Fruit fly (Drosophila melanogaster) whole organism, embryonic: ENCODE data around the gene CrebB.

Source experiments
- ATbp ChIP-seq: fragments of 200-800 bp; sonication (Bioruptor generic); optimal IDR thresholded peaks from 2 replicates; lab custom pipeline; 2017; ENCODE audit warnings: missing biosample characterization, mild to moderate bottlenecking, missing genetic modification characterization, missing genetic modification reagents
- Awh ChIP-seq: fragments of 200-800 bp; sonication (Bioruptor generic); IDR thresholded peaks from 2 replicates; pipeline ENCODE4, ENCODE4 v1.3.6; 2022; ENCODE audit warnings: missing biosample characterization, missing genetic modification characterization
- C15 ChIP-seq: fragments of 200-800 bp; sonication (Bioruptor generic); IDR thresholded peaks from 3 replicates; pipeline ENCODE4 v1.3.6; 2022; ENCODE audit warnings: missing biosample characterization, missing genetic modification characterization
- CG11085 ChIP-seq: fragments of 200-800 bp; sonication (Bioruptor generic); IDR thresholded peaks from 2 replicates; pipeline ENCODE4 v1.3.6; 2022; ENCODE audit warnings: missing biosample characterization, missing genetic modification characterization
- CG12299 ChIP-seq: fragments of 200-800 bp; sonication (Bioruptor generic); optimal IDR thresholded peaks from 2 replicates; lab custom pipeline; 2018; ENCODE audit warnings: missing biosample characterization, mild to moderate bottlenecking, missing genetic modification characterization
- CG12659 ChIP-seq: fragments of 200-800 bp; sonication (Bioruptor generic); optimal IDR thresholded peaks from 3 replicates; lab custom pipeline; 2017; ENCODE audit warnings: mild to moderate bottlenecking, missing biosample characterization, missing genetic modification reagents, missing genetic modification characterization
- CG15073 ChIP-seq: fragments of 200-800 bp; sonication (Bioruptor generic); optimal IDR thresholded peaks from 2 replicates; lab custom pipeline; 2016; ENCODE audit warnings: missing biosample characterization, missing genetic modification characterization
- CG16815 ChIP-seq: fragments of 200-800 bp; sonication (Bioruptor generic); optimal IDR thresholded peaks from 3 replicates; lab custom pipeline; 2017; ENCODE audit warnings: missing biosample characterization, mild to moderate bottlenecking, missing genetic modification characterization
- CG17912 ChIP-seq: fragments of 200-800 bp; sonication (Bioruptor generic); optimal IDR thresholded peaks from 2 replicates; lab custom pipeline; 2018; ENCODE audit warnings: missing biosample characterization, mild to moderate bottlenecking, missing genetic modification characterization
- CG2120 ChIP-seq: fragments of 200-800 bp; sonication (Bioruptor generic); optimal IDR thresholded peaks from 3 replicates; lab custom pipeline; 2016; ENCODE audit warnings: missing biosample characterization, missing genetic modification characterization
- CG31224 ChIP-seq: fragments of 200-800 bp; sonication (Bioruptor generic); IDR thresholded peaks from 2 replicates; pipeline ENCODE4 v1.3.6; 2022; ENCODE audit warnings: missing biosample characterization, missing genetic modification characterization
- CG32767 ChIP-seq: fragments of 200-800 bp; sonication (Bioruptor generic); IDR thresholded peaks from 2 replicates; pipeline ENCODE4 v1.3.6; 2022; ENCODE audit warnings: missing biosample characterization, missing genetic modification characterization
- CG3995 ChIP-seq: fragments of 200-800 bp; sonication (Bioruptor generic); optimal IDR thresholded peaks from 3 replicates; lab custom pipeline; 2016; ENCODE audit warnings: missing biosample characterization, missing genetic modification characterization
- CG6272 ChIP-seq: fragments of 200-800 bp; sonication (Bioruptor generic); IDR thresholded peaks from 2 replicates; pipeline ENCODE4 v1.3.6; 2022; ENCODE audit warnings: missing biosample characterization, missing genetic modification characterization
- CG7556 ChIP-seq: fragments of 200-800 bp; sonication (Bioruptor generic); optimal IDR thresholded peaks from 2 replicates; lab custom pipeline; 2017; ENCODE audit warnings: missing biosample characterization, mild to moderate bottlenecking, missing genetic modification characterization
- CG9727 ChIP-seq: fragments of 200-800 bp; sonication (Bioruptor generic); optimal IDR thresholded peaks from 3 replicates; lab custom pipeline; 2017; ENCODE audit warnings: missing biosample characterization, mild to moderate bottlenecking, missing genetic modification characterization
- D19B ChIP-seq: fragments of 200-800 bp; sonication (Bioruptor generic); optimal IDR thresholded peaks from 2 replicates; lab custom pipeline; 2017; ENCODE audit warnings: missing biosample characterization, mild to moderate bottlenecking, missing genetic modification characterization
- Dref ChIP-seq: fragments of 200-800 bp; sonication (Bioruptor generic); IDR thresholded peaks from 2 replicates; pipeline ENCODE4 v1.3.6; 2022; ENCODE audit warnings: missing biosample characterization, missing genetic modification characterization
- E2f1 ChIP-seq: fragments of 200-800 bp; sonication (Bioruptor generic); IDR thresholded peaks from 2 replicates; pipeline ENCODE4 v1.3.6; 2022; ENCODE audit warnings: missing biosample characterization, missing genetic modification characterization
- E2f2 ChIP-seq: fragments of 200-800 bp; sonication (Bioruptor generic); IDR thresholded peaks from 2 replicates; pipeline ENCODE4 v1.3.6; 2022; ENCODE audit warnings: missing biosample characterization, missing genetic modification characterization
- HLH4C ChIP-seq: fragments of 200-800 bp; sonication (Bioruptor generic); IDR thresholded peaks from 3 replicates; pipeline ENCODE4 v1.3.6; 2022; ENCODE audit warnings: missing biosample characterization, missing genetic modification characterization; ENCODE audit not compliant: partially characterized antibody
- Hmr ChIP-seq: fragments of 200-800 bp; sonication (Bioruptor generic); optimal IDR thresholded peaks from 3 replicates; lab custom pipeline; 2017; ENCODE audit warnings: mild to moderate bottlenecking, missing biosample characterization, missing genetic modification reagents, missing genetic modification characterization
- Hsf ChIP-seq: fragments of 200-800 bp; sonication (Bioruptor generic); optimal IDR thresholded peaks from 3 replicates; lab custom pipeline; 2016; ENCODE audit warnings: missing biosample characterization, missing genetic modification characterization
- Lpt ChIP-seq: fragments of >200 bp; optimal IDR thresholded peaks from 2 replicates; lab custom pipeline; 2018; ENCODE audit warnings: missing biosample characterization, missing genetic modification characterization
- Mrtf ChIP-seq: fragments of 200-800 bp; sonication (Bioruptor generic); IDR thresholded peaks from 3 replicates; pipeline ENCODE4 v1.3.6; 2022; ENCODE audit warnings: missing biosample characterization, missing genetic modification characterization
- Sox102F ChIP-seq: fragments of 200-800 bp; sonication (Bioruptor generic); optimal IDR thresholded peaks from 2 replicates; lab custom pipeline; 2018; ENCODE audit warnings: missing biosample characterization, mild to moderate bottlenecking, missing genetic modification characterization, moderate library complexity
- TFAM ChIP-seq: fragments of 200-800 bp; sonication (Bioruptor generic); optimal IDR thresholded peaks from 2 replicates; lab custom pipeline; 2017; ENCODE audit warnings: missing biosample characterization, missing genetic modification characterization, inconsistent platforms
- Trl ChIP-seq, 3 experiments: fragments of >200 bp in 2 of 3; fragments of 200-800 bp in 1 of 3; sonication (Bioruptor generic) in 1 of 3; optimal IDR thresholded peaks; 2 replicates in 1 of 3; 3 replicates in 2 of 3; lab custom pipeline; 2016 to 2017; ENCODE audit warnings: missing biosample characterization in 1 of 3, missing genetic modification characterization in 1 of 3
- Xrp1 ChIP-seq: fragments of 200-800 bp; sonication (Bioruptor generic); IDR thresholded peaks from 2 replicates; pipeline ENCODE4 v1.3.6; 2022; ENCODE audit warnings: missing biosample characterization, missing genetic modification characterization
- abd-A ChIP-seq: fragments of 200-800 bp; sonication (Bioruptor generic); optimal IDR thresholded peaks from 3 replicates; lab custom pipeline; 2019; ENCODE audit warnings: missing biosample characterization, mild to moderate bottlenecking, missing genetic modification characterization, moderate library complexity
- cg ChIP-seq: fragments of 200-800 bp; sonication (Bioruptor generic); optimal IDR thresholded peaks from 3 replicates; lab custom pipeline; 2019; ENCODE audit warnings: missing biosample characterization, mild to moderate bottlenecking, missing genetic modification characterization, moderate library complexity
- ci ChIP-seq: fragments of 200-800 bp; sonication (Bioruptor generic); IDR thresholded peaks from 3 replicates; pipeline ENCODE4 v1.3.6; 2022; ENCODE audit warnings: missing biosample characterization, missing genetic modification characterization
- crol ChIP-seq: fragments of 200-800 bp; sonication (Bioruptor generic); IDR thresholded peaks from 2 replicates; pipeline ENCODE4 v1.3.6; 2022; ENCODE audit warnings: missing biosample characterization, missing genetic modification characterization
- cwo ChIP-seq: fragments of 200-800 bp; sonication (Bioruptor generic); optimal IDR thresholded peaks from 3 replicates; lab custom pipeline; 2017; ENCODE audit warnings: missing biosample characterization, missing genetic modification characterization, mild to moderate bottlenecking, moderate library complexity, missing genetic modification reagents
- danr ChIP-seq: fragments of 200-800 bp; sonication (Bioruptor generic); IDR thresholded peaks from 2 replicates; pipeline ENCODE4 v1.3.6; 2022; ENCODE audit warnings: missing biosample characterization, missing genetic modification characterization
- gcm2 ChIP-seq: fragments of 200-800 bp; sonication (Bioruptor generic); optimal IDR thresholded peaks from 2 replicates; lab custom pipeline; 2016; ENCODE audit warnings: missing biosample characterization, missing genetic modification characterization
- hth ChIP-seq: fragments of >200 bp; optimal IDR thresholded peaks from 2 replicates; lab custom pipeline; 2017; ENCODE audit warnings: inconsistent platforms
- ind ChIP-seq: fragments of 200-800 bp; sonication (Bioruptor generic); optimal IDR thresholded peaks from 3 replicates; lab custom pipeline; 2016; ENCODE audit warnings: missing biosample characterization, missing genetic modification characterization
- lov ChIP-seq, 2 experiments: fragments of 200-800 bp in 1 of 2; fragments of >200 bp in 1 of 2; sonication (Bioruptor generic) in 1 of 2; IDR thresholded peaks in 1 of 2; optimal IDR thresholded peaks in 1 of 2; 2 replicates in 1 of 2; 3 replicates in 1 of 2; pipeline versions ENCODE4 v1.3.6 to Lab custom; 2017 to 2022; ENCODE audit warnings: missing biosample characterization in 1 of 2, missing genetic modification characterization in 1 of 2
- pum ChIP-seq: fragments of 200-800 bp; sonication (Bioruptor generic); optimal IDR thresholded peaks from 2 replicates; lab custom pipeline; 2016; ENCODE audit warnings: missing biosample characterization, missing genetic modification characterization
- repo ChIP-seq: fragments of 200-800 bp; sonication (Bioruptor generic); optimal IDR thresholded peaks from 2 replicates; lab custom pipeline; 2016; ENCODE audit warnings: missing biosample characterization, missing genetic modification characterization
- row ChIP-seq: fragments of 200-800 bp; sonication (Bioruptor generic); IDR thresholded peaks from 3 replicates; pipeline ENCODE4 v1.3.6; 2022; ENCODE audit warnings: missing biosample characterization, missing genetic modification characterization
- run ChIP-seq: fragments of 200-800 bp; sonication (Bioruptor generic); optimal IDR thresholded peaks from 3 replicates; lab custom pipeline; 2018; ENCODE audit warnings: missing biosample characterization, mild to moderate bottlenecking, missing genetic modification characterization
- sd ChIP-seq: fragments of 200-800 bp; sonication (Bioruptor generic); optimal IDR thresholded peaks from 3 replicates; lab custom pipeline; 2018; ENCODE audit warnings: missing biosample characterization, mild to moderate bottlenecking, missing genetic modification characterization, moderate library complexity
- slbo ChIP-seq: fragments of 200-800 bp; sonication (Bioruptor generic); IDR thresholded peaks from 2 replicates; pipeline ENCODE4 v1.3.6; 2022; ENCODE audit warnings: missing biosample characterization, missing genetic modification characterization
- sr ChIP-seq: fragments of 200-800 bp; sonication (Bioruptor generic); IDR thresholded peaks from 3 replicates; pipeline ENCODE4 v1.3.6; 2022; ENCODE audit warnings: missing biosample characterization, missing genetic modification characterization
- tio ChIP-seq: fragments of 200-800 bp; sonication (Bioruptor generic); optimal IDR thresholded peaks from 2 replicates; lab custom pipeline; 2017; ENCODE audit warnings: missing biosample characterization, missing genetic modification characterization, inconsistent platforms
- tna ChIP-seq: fragments of 200-800 bp; sonication (Bioruptor generic); IDR thresholded peaks from 2 replicates; pipeline ENCODE4 v1.3.6; 2022; ENCODE audit warnings: missing biosample characterization, missing genetic modification characterization; ENCODE audit not compliant: partially characterized antibody
- tup ChIP-seq: fragments of 200-800 bp; sonication (Bioruptor generic); optimal IDR thresholded peaks from 2 replicates; lab custom pipeline; 2016; ENCODE audit warnings: missing biosample characterization, mild to moderate bottlenecking, missing genetic modification characterization, moderate library complexity
- twi ChIP-seq: fragments of 200-800 bp; optimal IDR thresholded peaks from 2 replicates; lab custom pipeline; 2019; ENCODE audit warnings: missing biosample characterization, mild to moderate bottlenecking, missing genetic modification characterization, moderate library complexity
- yki ChIP-seq: fragments of >200 bp; optimal IDR thresholded peaks from 3 replicates; lab custom pipeline; 2018

CrebB gene

dm6 chrX:18358352-18358931 lies 7.7 kb upstream of the CrebB start, which contains the start of gene CG6106 (continued):
- TF ChIP-seq tup (GFP tag; lab: Kevin White, UChicago) = no peak
- peak; percentile 10; the same call in 1 of the 2 replicates for TF ChIP-seq slbo
- peak; percentile 30 for TF ChIP-seq ind (GFP tag; lab: Kevin White, UChicago)
- TF ChIP-seq CG15073 (GFP tag; lab: Kevin White, UChicago) = no peak
- no peak for TF ChIP-seq CG6272 (GFP tag; lab: Robert Waterston, UW)
- TF ChIP-seq twi (tag; lab: Kevin White, UChicago) = no peak
- no peak for TF ChIP-seq Hsf (GFP tag; lab: Kevin White, UChicago)
- no peak for TF ChIP-seq Lpt (GFP tag; lab: Kevin White, UChicago)
- TF ChIP-seq CG32767 (GFP tag; lab: Robert Waterston, UW) = no peak
- no peak for TF ChIP-seq CG3995
- TF ChIP-seq E2f1 = no peak
- 0 out of 3 replicates have a peak, but pooled peaks have one; percentile 24 for TF ChIP-seq sr (GFP tag; lab: Robert Waterston, UW)
- no peak for TF ChIP-seq Dref (GFP tag; lab: Robert Waterston, UW)
- no peak for TF ChIP-seq yki (lab: Kevin White, UChicago)
- TF ChIP-seq CG11085 (GFP tag; lab: Robert Waterston, UW) = no peak
- TF ChIP-seq Sox102F (GFP tag; lab: Kevin White, UChicago) = peak; percentile 48
- 0 out of 3 replicates have a peak, but pooled peaks have one; percentile 5 for TF ChIP-seq ci
- TF ChIP-seq CG16815 (GFP tag; lab: Kevin White, UChicago) = no peak
- no peak for TF ChIP-seq HLH4C (GFP tag; lab: Robert Waterston, UW)
- TF ChIP-seq cwo (GFP tag; lab: Kevin White, UChicago) = no peak
- TF ChIP-seq TFAM (GFP tag; lab: Kevin White, UChicago) = no peak
- peak; percentile 18; the same call in 1 of the 2 replicates for TF ChIP-seq Xrp1
- TF ChIP-seq abd-A = no peak
- no peak for TF ChIP-seq tna
- no peak for TF ChIP-seq CG2120 (GFP tag; lab: Kevin White, UChicago)
- no peak for TF ChIP-seq CG12659 (GFP tag; lab: Kevin White, UChicago)
- TF ChIP-seq pum (GFP tag; lab: Kevin White, UChicago) = peak; percentile 6
- TF ChIP-seq D19B (GFP tag; lab: Kevin White, UChicago) = peak; percentile 28
- TF ChIP-seq sd = no peak
- TF ChIP-seq Trl (optimal IDR thresholded peaks at IDR 0.05; lab: Kevin White, UChicago) = no peak
- no peak for TF ChIP-seq Trl (GFP tag; optimal IDR thresholded peaks at IDR 0.05; lab: Kevin White, UChicago)
- no peak for TF ChIP-seq run (tag; lab: Kevin White, UChicago)
- TF ChIP-seq C15 (GFP tag; lab: Robert Waterston, UW) = no peak
- TF ChIP-seq, all 482 proteins: peak for 49

dm6 chrX:18363423-18363822 lies 2.7 kb upstream of the CrebB start:
- TF ChIP-seq Hmr (GFP tag; lab: Kevin White, UChicago) = no peak
- peak; percentile 3 for TF ChIP-seq cg (GFP tag; lab: Kevin White, UChicago)
- TF ChIP-seq E2f2 (GFP tag; lab: Robert Waterston, UW) = 0 out of 2 replicates have a peak, but pooled peaks have one; percentile 7
- TF ChIP-seq lov (optimal IDR thresholded peaks at IDR 0.05; lab: Kevin White, UChicago) = no peak
- 0 out of 3 replicates have a peak, but pooled peaks have one; percentile 29 for TF ChIP-seq lov (GFP tag; IDR thresholded peaks at IDR 0.05; lab: Robert Waterston, UW)
- no peak for TF ChIP-seq ATbp (GFP tag; lab: Kevin White, UChicago)
- no peak for TF ChIP-seq Mrtf
- TF ChIP-seq CG9727 (GFP tag; lab: Kevin White, UChicago) = no peak
- no peak for TF ChIP-seq CG7556
- TF ChIP-seq row (GFP tag; lab: Robert Waterston, UW) = no peak
- no peak for TF ChIP-seq hth (lab: Kevin White, UChicago)
- TF ChIP-seq Awh = 0 out of 2 replicates have a peak, but pooled peaks have one; percentile 13
- TF ChIP-seq danr (GFP tag; lab: Robert Waterston, UW) = no peak
- no peak for TF ChIP-seq CG2120 (GFP tag; lab: Kevin White, UChicago)
- no peak for TF ChIP-seq CG31224 (GFP tag; lab: Robert Waterston, UW)
- TF ChIP-seq CG12299 = no peak
- TF ChIP-seq gcm2 (GFP tag; lab: Kevin White, UChicago) = no peak
- TF ChIP-seq CG17912 (GFP tag; lab: Kevin White, UChicago) = peak; percentile 1
- TF ChIP-seq tio (GFP tag; lab: Kevin White, UChicago) = no peak
- TF ChIP-seq repo (GFP tag; lab: Kevin White, UChicago) = no peak
- peak; percentile 67 for TF ChIP-seq crol (GFP tag; lab: Robert Waterston, UW)
